Worm (Caenorhabditis elegans) whole organism, L4 larva: Measurements from ENCODE around the gene ttm-2.

Experiments
- Y48G9A.11 ChIP-seq: fragments of 200-800 bp; sonication (Bioruptor generic); IDR thresholded peaks from 2 replicates; pipeline ENCODE4 v1.3.6; 2022; ENCODE audit warnings: missing genetic modification reagents, missing genetic modification characterization, missing compliant biosample characterization
- dpl-1 ChIP-seq: fragments of 150-350 bp; optimal IDR thresholded peaks from 2 replicates; lab custom pipeline; 2014; ENCODE audit warnings: missing biosample characterization, missing genetic modification reagents, missing genetic modification characterization
- hlh-11 ChIP-seq: fragments of 200-800 bp; sonication (Bioruptor generic); optimal IDR thresholded peaks from 2 replicates; lab custom pipeline; 2018; ENCODE audit warnings: mild to moderate bottlenecking, missing genetic modification characterization, missing compliant biosample characterization
- jun-1 ChIP-seq: fragments of 150-350 bp; optimal IDR thresholded peaks from 2 replicates; lab custom pipeline; 2014; ENCODE audit warnings: missing biosample characterization, missing genetic modification reagents, missing genetic modification characterization
- mdt-29 ChIP-seq: fragments of 200-800 bp; sonication (Bioruptor generic); IDR thresholded peaks from 2 replicates; pipeline ENCODE4 v1.3.6; 2022; ENCODE audit warnings: missing genetic modification reagents, missing genetic modification characterization, missing compliant biosample characterization
- nhr-76 ChIP-seq: fragments of 150-350 bp; optimal IDR thresholded peaks from 2 replicates; lab custom pipeline; 2014; ENCODE audit warnings: missing biosample characterization, missing genetic modification characterization
- unc-39 ChIP-seq: sonication (generic microtip); optimal IDR thresholded peaks from 2 replicates; lab custom pipeline; 2017; ENCODE audit warnings: missing biosample characterization, missing genetic modification characterization

DNA sequence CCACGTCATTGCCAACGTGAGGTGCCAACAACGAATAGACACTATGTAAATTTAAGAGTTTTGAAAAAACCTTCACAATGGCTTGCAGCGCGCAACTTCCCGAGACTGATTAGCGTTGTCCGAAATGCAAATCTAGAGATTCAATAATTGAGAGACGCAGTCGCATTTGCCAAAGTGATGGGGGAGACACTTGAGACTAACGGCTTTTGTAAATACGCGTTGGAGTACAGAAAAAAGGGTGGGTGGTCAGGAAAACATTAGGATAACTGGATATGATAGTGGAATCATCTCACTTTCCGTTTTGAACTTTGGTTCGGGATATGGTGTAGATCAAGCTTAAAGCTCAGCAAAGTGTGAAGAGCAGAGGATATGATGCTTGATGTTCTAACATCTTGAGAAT is 13.6 kb upstream of the ttm-2 start:
- TF ChIP-seq hlh-11 (tag; lab: Kevin White, UChicago) = no peak
- no peak for TF ChIP-seq nhr-76
- no peak for TF ChIP-seq unc-39
- TF ChIP-seq Y48G9A.11 = no peak
- TF ChIP-seq mdt-29 (GFP tag; lab: Robert Waterston, UW) = no peak
- no peak for TF ChIP-seq dpl-1 (GFP tag; lab: Kevin White, UChicago)
- TF ChIP-seq jun-1 = no peak
